Worm (Caenorhabditis elegans) whole organism, young adult: ENCODE measurements around the gene nfki-1.

Experiments used
- F37B4.10 ChIP-seq: fragments of 200-800 bp; sonication (Bioruptor generic); IDR thresholded peaks from 2 replicates; pipeline ENCODE4 v1.3.6; 2022; ENCODE audit warnings: missing genetic modification characterization, missing compliant biosample characterization
- ekl-4 ChIP-seq: fragments of 200-800 bp; sonication (Bioruptor generic); IDR thresholded peaks from 2 replicates; pipeline ENCODE4 v1.3.6; 2022; ENCODE audit warnings: missing genetic modification reagents, missing genetic modification characterization, missing compliant biosample characterization
- lin-40 ChIP-seq: sonication (generic microtip); optimal IDR thresholded peaks from 2 replicates; lab custom pipeline; 2016; ENCODE audit warnings: missing genetic modification characterization, mild to moderate bottlenecking, missing compliant biosample characterization, missing genotype, missing genetic modification reagents
- lin-54 ChIP-seq: fragments of 200-800 bp; sonication (Bioruptor generic); optimal IDR thresholded peaks from 2 replicates; lab custom pipeline; 2018; ENCODE audit warnings: mild to moderate bottlenecking, missing genetic modification characterization, missing compliant biosample characterization
- lsy-27 ChIP-seq: sonication (generic microtip); optimal IDR thresholded peaks from 2 replicates; lab custom pipeline; 2017; ENCODE audit warnings: missing genetic modification characterization, mild to moderate bottlenecking, missing compliant biosample characterization, antibody characterized with exemption, missing genotype, borderline replicate concordance; ENCODE audit not compliant: insufficient read depth
- snpc-1.1 ChIP-seq: sonication (generic microtip); optimal IDR thresholded peaks from 2 replicates; lab custom pipeline; 2017; ENCODE audit warnings: missing genetic modification characterization, mild to moderate bottlenecking, missing compliant biosample characterization, antibody characterized with exemption, moderate library complexity, missing genotype, missing genetic modification reagents; ENCODE audit not compliant: insufficient read depth
- snpc-4 ChIP-seq, 5 experiments: fragments of 150-350 bp in 1 of 5; sonication (generic microtip) in 4 of 5; optimal IDR thresholded peaks; 2 replicates each; lab custom pipeline; 2014 to 2018; ENCODE audit warnings: missing genetic modification characterization in 5 of 5, missing biosample characterization in 3 of 5, antibody characterized with exemption in 2 of 5, mild to moderate bottlenecking in 2 of 5, missing compliant biosample characterization in 2 of 5, missing genotype in 2 of 5, moderate library complexity in 2 of 5, missing genetic modification reagents in 1 of 5
- ztf-22 ChIP-seq: fragments of 200-800 bp; sonication (Bioruptor generic); optimal IDR thresholded peaks from 2 replicates; lab custom pipeline; 2018; ENCODE audit warnings: mild to moderate bottlenecking, missing genetic modification characterization, moderate library complexity, missing compliant biosample characterization

- TF ChIP-seq ztf-22 (GFP tag; lab: Kevin White, UChicago) (no peak), lin-54 (GFP tag; lab: Kevin White, UChicago) (no peak), ekl-4 (GFP tag; lab: Robert Waterston, UW) (no peak), snpc-1.1 (tag; lab: Kevin White, UChicago) (no peak), lsy-27 (tag; lab: Kevin White, UChicago) (no peak), lin-40 (tag; lab: Kevin White, UChicago) (no peak), F37B4.10 (no peak), snpc-4 (GFP tag; optimal IDR thresholded peaks at IDR 0.05; lab: Kevin White, UChicago) (no peak), snpc-4 (tag; optimal IDR thresholded peaks at IDR 0.05; lab: Kevin White, UChicago) (no peak)
These were observed 19.4 kb upstream of the nfki-1 start for ce11 chrX:15335636-15336035.
